Worm (Caenorhabditis elegans): ENCODE data around the gene mtrr-1.

DNA sequence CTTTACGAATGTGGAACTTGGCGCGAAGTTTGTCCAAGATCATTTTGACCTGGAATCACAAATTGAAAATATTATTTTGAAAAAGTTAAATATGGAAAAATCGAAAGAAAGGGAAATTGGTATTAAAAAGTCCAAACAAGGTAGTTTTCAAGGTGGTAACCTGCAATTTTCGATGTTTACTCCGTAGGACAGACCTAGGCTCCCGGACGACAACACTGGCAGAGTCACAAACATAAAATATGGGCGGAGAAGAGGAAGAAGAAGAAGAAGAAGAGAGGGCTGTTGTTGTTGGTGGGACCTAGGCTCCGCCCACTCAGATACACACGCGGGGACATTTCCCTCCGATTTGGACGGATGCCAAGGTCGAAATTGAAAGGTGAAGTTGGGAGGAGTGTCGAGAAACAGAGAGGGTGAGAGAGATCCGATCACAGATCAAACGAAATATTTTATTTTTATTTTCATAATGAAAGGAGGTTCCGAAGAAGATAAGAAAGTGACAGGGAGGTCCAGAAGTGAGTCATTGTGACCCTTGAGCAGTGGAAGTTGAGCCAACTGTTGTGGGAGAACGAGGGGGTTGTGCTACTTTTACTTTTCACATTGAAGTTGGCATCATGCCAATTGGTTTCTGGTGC is 23.7 kb upstream of the mtrr-1 start, which contains the start of gene aqp-2:
- no peak for TF ChIP-seq fkh-4 (tag; optimal IDR thresholded peaks at IDR 0.05; ENCODE audit: borderline replicate concordance)
- no peak for TF ChIP-seq lin-35 (GFP tag; optimal IDR thresholded peaks at IDR 0.05)
- no peak for TF ChIP-seq snpc-4 (tag; optimal IDR thresholded peaks at IDR 0.05)
- no peak; the same call in 1 of the 2 replicates for TF ChIP-seq ceh-88 (GFP tag; IDR thresholded peaks at IDR 0.05)
- TF ChIP-seq unc-62 (GFP tag; optimal IDR thresholded peaks at IDR 0.05): no peak
- TF ChIP-seq nhr-12 (tag; optimal IDR thresholded peaks at IDR 0.05): no peak
- TF ChIP-seq mab-9 (GFP tag; IDR thresholded peaks at IDR 0.05): no peak
- no peak for TF ChIP-seq aly-2 (tag; optimal IDR thresholded peaks at IDR 0.05)
- TF ChIP-seq ama-1 (optimal IDR thresholded peaks at IDR 0.05): no peak
- no peak for TF ChIP-seq ztf-4 (tag; optimal IDR thresholded peaks at IDR 0.05)

All from whole organism, L1 larva.